Fruit fly (Drosophila melanogaster) whole organism, embryonic: ENCODE measurements around the gene wrm2.

ENCODE experiments used
- BEAF-32 ChIP-seq: fragments of 200-800 bp; sonication (Bioruptor generic); optimal IDR thresholded peaks from 3 replicates; lab custom pipeline; 2017; ENCODE audit warnings: missing biosample characterization, missing genetic modification characterization, mild to moderate bottlenecking, moderate library complexity, missing genetic modification reagents
- CG10462 ChIP-seq: fragments of 200-800 bp; sonication (Bioruptor generic); optimal IDR thresholded peaks from 2 replicates; lab custom pipeline; 2016; ENCODE audit warnings: missing biosample characterization, missing genetic modification characterization
- CG11504 ChIP-seq: fragments of 200-800 bp; sonication (Bioruptor generic); optimal IDR thresholded peaks from 3 replicates; lab custom pipeline; 2019; ENCODE audit warnings: missing biosample characterization, mild to moderate bottlenecking, missing genetic modification characterization, moderate library complexity
- CG13296 ChIP-seq: fragments of 200-800 bp; sonication (Bioruptor generic); optimal IDR thresholded peaks from 3 replicates; lab custom pipeline; 2018; ENCODE audit warnings: missing biosample characterization, mild to moderate bottlenecking, missing genetic modification characterization
- CG15269 ChIP-seq: fragments of 200-800 bp; sonication (Bioruptor generic); optimal IDR thresholded peaks from 2 replicates; lab custom pipeline; 2018; ENCODE audit warnings: missing biosample characterization, mild to moderate bottlenecking, missing genetic modification characterization, moderate library complexity
- CG2712 ChIP-seq: fragments of 200-800 bp; optimal IDR thresholded peaks from 3 replicates; lab custom pipeline; 2019; ENCODE audit warnings: missing biosample characterization, mild to moderate bottlenecking, missing genetic modification characterization, moderate library complexity
- CG2875 ChIP-seq: fragments of 200-800 bp; sonication (Bioruptor generic); optimal IDR thresholded peaks from 2 replicates; lab custom pipeline; 2017; ENCODE audit warnings: missing biosample characterization, mild to moderate bottlenecking, missing genetic modification characterization, missing genetic modification reagents
- CG3281 ChIP-seq: fragments of 200-800 bp; sonication (Bioruptor generic); optimal IDR thresholded peaks from 3 replicates; lab custom pipeline; 2017; ENCODE audit warnings: missing biosample characterization, mild to moderate bottlenecking, missing genetic modification characterization
- CG34376 ChIP-seq: fragments of 200-800 bp; sonication (Bioruptor generic); optimal IDR thresholded peaks from 2 replicates; lab custom pipeline; 2018; ENCODE audit warnings: missing biosample characterization, mild to moderate bottlenecking, missing genetic modification characterization
- CG34422 ChIP-seq: fragments of 200-800 bp; sonication (Bioruptor generic); IDR thresholded peaks from 3 replicates; pipeline ENCODE4 v1.3.6; 2022; ENCODE audit warnings: missing biosample characterization, missing genetic modification characterization
- CG42726 ChIP-seq: fragments of 200-800 bp; sonication (Bioruptor generic); IDR thresholded peaks from 2 replicates; pipeline ENCODE4 v1.3.6; 2022; ENCODE audit warnings: missing biosample characterization, missing genetic modification characterization; ENCODE audit not compliant: partially characterized antibody
- CG4282 ChIP-seq: fragments of 200-800 bp; sonication (Bioruptor generic); optimal IDR thresholded peaks from 2 replicates; lab custom pipeline; 2016; ENCODE audit warnings: missing biosample characterization, missing genetic modification characterization
- CG7372 ChIP-seq: fragments of 200-800 bp; sonication (Bioruptor generic); IDR thresholded peaks from 2 replicates; pipeline ENCODE4 v1.3.6; 2022; ENCODE audit warnings: missing biosample characterization, missing genetic modification characterization
- CG7928 ChIP-seq: fragments of 200-800 bp; sonication (Bioruptor generic); optimal IDR thresholded peaks from 2 replicates; lab custom pipeline; 2017; ENCODE audit warnings: missing biosample characterization, mild to moderate bottlenecking, missing genetic modification characterization
- CG8359 ChIP-seq: fragments of 200-800 bp; sonication (Bioruptor generic); optimal IDR thresholded peaks from 2 replicates; lab custom pipeline; 2017; ENCODE audit warnings: missing biosample characterization, mild to moderate bottlenecking, missing genetic modification characterization, borderline replicate concordance
- Camta ChIP-seq: fragments of 200-800 bp; sonication (Bioruptor generic); optimal IDR thresholded peaks from 2 replicates; lab custom pipeline; 2016; ENCODE audit warnings: missing biosample characterization, missing genetic modification characterization
- D19A ChIP-seq: fragments of 200-800 bp; optimal IDR thresholded peaks from 3 replicates; lab custom pipeline; 2019; ENCODE audit warnings: missing biosample characterization, mild to moderate bottlenecking, missing genetic modification characterization, moderate library complexity
- D19B ChIP-seq: fragments of 200-800 bp; sonication (Bioruptor generic); optimal IDR thresholded peaks from 2 replicates; lab custom pipeline; 2017; ENCODE audit warnings: missing biosample characterization, mild to moderate bottlenecking, missing genetic modification characterization
- Deaf1 ChIP-seq: fragments of 200-800 bp; optimal IDR thresholded peaks from 3 replicates; lab custom pipeline; 2019; ENCODE audit warnings: missing biosample characterization, mild to moderate bottlenecking, missing genetic modification characterization, moderate library complexity
- Dek ChIP-seq: fragments of 200-800 bp; sonication (Bioruptor generic); optimal IDR thresholded peaks from 3 replicates; lab custom pipeline; 2019; ENCODE audit warnings: missing biosample characterization, mild to moderate bottlenecking, missing genetic modification characterization, moderate library complexity
- Eip74EF ChIP-seq, 2 experiments: fragments of 200-800 bp in 1 of 2; fragments of >200 bp in 1 of 2; sonication (Bioruptor generic) in 1 of 2; optimal IDR thresholded peaks; 2 replicates each; lab custom pipeline; 2017 to 2019; ENCODE audit warnings: missing biosample characterization in 2 of 2, missing genetic modification characterization in 2 of 2, mild to moderate bottlenecking in 1 of 2, moderate library complexity in 1 of 2
- Fer3 ChIP-seq: fragments of 200-800 bp; sonication (Bioruptor generic); optimal IDR thresholded peaks from 2 replicates; lab custom pipeline; 2018; ENCODE audit warnings: missing biosample characterization, mild to moderate bottlenecking, missing genetic modification characterization, moderate library complexity
- HLHmδ ChIP-seq: fragments of 200-800 bp; sonication (Bioruptor generic); optimal IDR thresholded peaks from 2 replicates; lab custom pipeline; 2018; ENCODE audit warnings: missing biosample characterization, mild to moderate bottlenecking, missing genetic modification characterization, moderate library complexity
- Hand ChIP-seq: fragments of 200-800 bp; sonication (Bioruptor generic); optimal IDR thresholded peaks from 2 replicates; lab custom pipeline; 2017; ENCODE audit warnings: mild to moderate bottlenecking, missing biosample characterization, missing genetic modification reagents, missing genetic modification characterization
- HmgD ChIP-seq: fragments of 200-800 bp; sonication (Bioruptor generic); optimal IDR thresholded peaks from 3 replicates; lab custom pipeline; 2016; ENCODE audit warnings: missing biosample characterization, missing genetic modification characterization
- MESR4 ChIP-seq: fragments of 200-800 bp; sonication (Bioruptor generic); optimal IDR thresholded peaks from 2 replicates; lab custom pipeline; 2018; ENCODE audit warnings: missing biosample characterization, mild to moderate bottlenecking, missing genetic modification characterization, moderate library complexity
- Max ChIP-seq: fragments of 200-800 bp; sonication (Bioruptor generic); optimal IDR thresholded peaks from 2 replicates; lab custom pipeline; 2016; ENCODE audit warnings: missing biosample characterization, mild to moderate bottlenecking, missing genetic modification characterization
- Med ChIP-seq: fragments of 200-800 bp; sonication (Bioruptor generic); peaks from one replicate; lab custom pipeline; 2016; ENCODE audit warnings: missing biosample characterization, missing genetic modification characterization, mild to moderate bottlenecking, inconsistent platforms, moderate library complexity
- Opbp ChIP-seq: fragments of 200-800 bp; sonication (Bioruptor generic); IDR thresholded peaks from 3 replicates; pipeline ENCODE4 v1.3.6; 2022; ENCODE audit warnings: missing biosample characterization, missing genetic modification characterization; ENCODE audit not compliant: partially characterized antibody
- ash1 ChIP-seq: fragments of 200-800 bp; sonication (Bioruptor generic); optimal IDR thresholded peaks from 2 replicates; lab custom pipeline; 2018; ENCODE audit warnings: missing biosample characterization, mild to moderate bottlenecking, missing genetic modification characterization
- bbx ChIP-seq: fragments of 200-800 bp; sonication (Bioruptor generic); IDR thresholded peaks from 2 replicates; pipeline ENCODE4 v1.3.6; 2022; ENCODE audit warnings: missing biosample characterization, missing genetic modification characterization; ENCODE audit not compliant: partially characterized antibody
- chinmo ChIP-seq: fragments of 200-800 bp; sonication (Bioruptor generic); IDR thresholded peaks from 4 replicates; pipeline ENCODE4 v1.3.6; 2022; ENCODE audit warnings: missing biosample characterization, missing genetic modification characterization; ENCODE audit not compliant: partially characterized antibody
- dmrt11E ChIP-seq: fragments of 200-800 bp; sonication (Bioruptor generic); optimal IDR thresholded peaks from 3 replicates; lab custom pipeline; 2018; ENCODE audit warnings: missing biosample characterization, mild to moderate bottlenecking, missing genetic modification characterization, moderate library complexity
- dpn ChIP-seq, 2 experiments: fragments of 200-800 bp; sonication (Bioruptor generic); optimal IDR thresholded peaks; 3 replicates each; lab custom pipeline; 2016; ENCODE audit warnings: missing biosample characterization in 2 of 2, missing genetic modification characterization in 2 of 2
- fd96Cb ChIP-seq: fragments of 200-800 bp; sonication (Bioruptor generic); optimal IDR thresholded peaks from 2 replicates; lab custom pipeline; 2018; ENCODE audit warnings: missing biosample characterization, mild to moderate bottlenecking, missing genetic modification characterization, moderate library complexity
- gfzf ChIP-seq: fragments of 200-800 bp; sonication (Bioruptor generic); optimal IDR thresholded peaks from 2 replicates; lab custom pipeline; 2016; ENCODE audit warnings: missing biosample characterization, mild to moderate bottlenecking, missing genetic modification characterization, moderate library complexity
- grau ChIP-seq: fragments of 200-800 bp; optimal IDR thresholded peaks from 3 replicates; lab custom pipeline; 2019; ENCODE audit warnings: missing biosample characterization, mild to moderate bottlenecking, missing genetic modification characterization, moderate library complexity
- hbn ChIP-seq: fragments of 200-800 bp; sonication (Bioruptor generic); IDR thresholded peaks from 2 replicates; pipeline ENCODE4 v1.3.6; 2022; ENCODE audit warnings: missing biosample characterization, missing genetic modification characterization; ENCODE audit not compliant: partially characterized antibody
- her ChIP-seq: fragments of 200-800 bp; sonication (Bioruptor generic); optimal IDR thresholded peaks from 2 replicates; lab custom pipeline; 2016; ENCODE audit warnings: missing biosample characterization, missing genetic modification characterization
- hth ChIP-seq: fragments of >200 bp; optimal IDR thresholded peaks from 2 replicates; lab custom pipeline; 2017; ENCODE audit warnings: inconsistent platforms
- nerfin-1 ChIP-seq: fragments of 200-800 bp; sonication (Bioruptor generic); optimal IDR thresholded peaks from 3 replicates; lab custom pipeline; 2019; ENCODE audit warnings: missing biosample characterization, mild to moderate bottlenecking, missing genetic modification characterization, moderate library complexity
- otp ChIP-seq: fragments of 200-800 bp; sonication (Bioruptor generic); IDR thresholded peaks from 3 replicates; pipeline ENCODE4, ENCODE4 v1.3.6; 2022; ENCODE audit warnings: missing biosample characterization, missing genetic modification characterization
- sob ChIP-seq: fragments of 200-800 bp; sonication (Bioruptor generic); IDR thresholded peaks from 2 replicates; pipeline ENCODE4 v1.3.6; 2022; ENCODE audit warnings: missing biosample characterization, missing genetic modification characterization
- tio ChIP-seq: fragments of 200-800 bp; sonication (Bioruptor generic); optimal IDR thresholded peaks from 2 replicates; lab custom pipeline; 2017; ENCODE audit warnings: missing biosample characterization, missing genetic modification characterization, inconsistent platforms
- unpg ChIP-seq: fragments of 200-800 bp; sonication (Bioruptor generic); optimal IDR thresholded peaks from 3 replicates; lab custom pipeline; 2018; ENCODE audit warnings: missing biosample characterization, mild to moderate bottlenecking, missing genetic modification characterization, moderate library complexity
- vvl ChIP-seq: fragments of 200-800 bp; sonication (Bioruptor generic); IDR thresholded peaks from 2 replicates; pipeline ENCODE4 v1.3.6; 2022; ENCODE audit warnings: missing biosample characterization, missing genetic modification characterization
- wek ChIP-seq: fragments of 200-800 bp; sonication (Bioruptor generic); optimal IDR thresholded peaks from 3 replicates; lab custom pipeline; 2018; ENCODE audit warnings: missing biosample characterization, mild to moderate bottlenecking, missing genetic modification characterization, moderate library complexity
- z ChIP-seq: fragments of 200-800 bp; sonication (Bioruptor generic); IDR thresholded peaks from 3 replicates; pipeline ENCODE4 v1.3.6; 2022; ENCODE audit warnings: missing biosample characterization, missing genetic modification characterization

The wrm2 gene

dm6 chr3L:7360324-7360852 lies 25.4 kb upstream of the wrm2 start, which contains the start of gene Sec63 (continued):
- peak; percentile 53 for TF ChIP-seq grau
- TF ChIP-seq nerfin-1, result peak; percentile 21
- TF ChIP-seq BEAF-32 (GFP tag; lab: Kevin White, UChicago), result peak; percentile 84
- TF ChIP-seq z (GFP tag; lab: Robert Waterston, UW), result peak; percentile 41; the same call in 1 of the 3 replicates
- peak; percentile 53 for TF ChIP-seq HmgD (GFP tag; lab: Kevin White, UChicago)
- TF ChIP-seq tio, result no peak
- TF ChIP-seq CG2712 (tag; lab: Kevin White, UChicago), result peak; percentile 31
- peak; percentile 58 for TF ChIP-seq Max (GFP tag; lab: Kevin White, UChicago)
- TF ChIP-seq vvl (GFP tag; lab: Robert Waterston, UW), result peak; percentile 11; the same call in 1 of the 2 replicates
- peak; percentile 60 for TF ChIP-seq CG11504 (tag; lab: Kevin White, UChicago)
- peak; percentile 85 for TF ChIP-seq CG34422 (GFP tag; lab: Robert Waterston, UW)
- TF ChIP-seq CG7372, result peak; percentile 43; the same call in 1 of the 2 replicates
- no peak for TF ChIP-seq Hand
- peak; percentile 7 for TF ChIP-seq fd96Cb (tag; lab: Kevin White, UChicago)
- TF ChIP-seq CG3281, result peak; percentile 58
- TF ChIP-seq Camta (GFP tag; lab: Kevin White, UChicago), result no peak
- peak; percentile 16 for TF ChIP-seq CG15269
- peak; percentile 16 for TF ChIP-seq Fer3 (tag; lab: Kevin White, UChicago)
- TF ChIP-seq CG13296 (GFP tag; lab: Kevin White, UChicago), result no peak

- peak; percentile 35 for TF ChIP-seq Dek (tag; lab: Kevin White, UChicago)
- TF ChIP-seq hbn (GFP tag; lab: Robert Waterston, UW), result no peak
- peak; percentile 14 for TF ChIP-seq ash1
- peak; percentile 14 for TF ChIP-seq D19A (tag; lab: Kevin White, UChicago)
- TF ChIP-seq her, result peak; percentile 48
- TF ChIP-seq dpn (GFP tag; optimal IDR thresholded peaks at IDR 0.05; lab: Kevin White, UChicago), result no peak
- TF ChIP-seq gfzf (GFP tag; lab: Kevin White, UChicago), result peak; percentile 70
- peak; percentile 66 for TF ChIP-seq CG7928
- peak; percentile 33 for TF ChIP-seq MESR4
- peak; percentile 29 for TF ChIP-seq CG4282 (GFP tag; lab: Kevin White, UChicago)
- TF ChIP-seq HLHmδ (GFP tag; lab: Kevin White, UChicago), result peak; percentile 33
- peak; percentile 57 for TF ChIP-seq D19B
- TF ChIP-seq CG8359 (GFP tag; lab: Kevin White, UChicago), result no peak
- peak; percentile 54; the same call in 1 of the 2 replicates for TF ChIP-seq CG42726
- no peak for TF ChIP-seq dmrt11E
- peak; percentile 66 for TF ChIP-seq CG34376 (GFP tag; lab: Kevin White, UChicago)
- TF ChIP-seq CG10462 (GFP tag; lab: Kevin White, UChicago), result no peak
- 0 out of 3 replicates have a peak, but pooled peaks have one; percentile 53 for TF ChIP-seq Opbp (GFP tag; lab: Robert Waterston, UW)
- TF ChIP-seq bbx (GFP tag; lab: Robert Waterston, UW), result peak; percentile 69
- TF ChIP-seq unpg, result no peak
- TF ChIP-seq wek (GFP tag; lab: Kevin White, UChicago), result peak; percentile 96
- no peak for TF ChIP-seq Deaf1 (tag; lab: Kevin White, UChicago)
- peak; percentile 39; the same call in 1 of the 3 replicates for TF ChIP-seq otp
- TF ChIP-seq Eip74EF (GFP tag; optimal IDR thresholded peaks at IDR 0.05; lab: Kevin White, UChicago), result peak in 1 of 2 experiments; percentile 68
- peak; percentile 40; the same call in 1 of the 2 replicates for TF ChIP-seq sob (GFP tag; lab: Robert Waterston, UW)
- no peak for TF ChIP-seq CG2875 (GFP tag; lab: Kevin White, UChicago)
- peak; percentile 53; the same call in 2 of the 4 replicates for TF ChIP-seq chinmo
- no peak for TF ChIP-seq hth
- TF ChIP-seq Med (GFP tag; lab: Kevin White, UChicago), result peak; percentile 78
Measured at dm6 chr3L:7359827-7360323, 24.8 kb upstream of the wrm2 start, which contains the start of gene pst. pst (minus strand) TSS chr3L:7360263.
